Worm (Caenorhabditis elegans) whole organism, late embryonic: Measurements from ENCODE around the gene cyp-34A10.

Experiments used
- ceh-45 ChIP-seq: fragments of 200-800 bp; sonication (Bioruptor generic); IDR thresholded peaks from 2 replicates; pipeline ENCODE4 v1.3.6; 2022; ENCODE audit warnings: missing genetic modification reagents, missing genetic modification characterization, missing compliant biosample characterization
- ceh-6 ChIP-seq: fragments of 200-800 bp; sonication (Bioruptor generic); optimal IDR thresholded peaks from 2 replicates; lab custom pipeline; 2018; ENCODE audit warnings: mild to moderate bottlenecking, missing genetic modification characterization, missing compliant biosample characterization
- elt-2 ChIP-seq: sonication (generic microtip); optimal IDR thresholded peaks from 2 replicates; lab custom pipeline; 2016; ENCODE audit warnings: missing genetic modification reagents, missing genetic modification characterization, missing compliant biosample characterization
- hlh-13 ChIP-seq: fragments of 200-800 bp; sonication (Bioruptor generic); optimal IDR thresholded peaks from 2 replicates; lab custom pipeline; 2018; ENCODE audit warnings: mild to moderate bottlenecking, missing genetic modification characterization, missing compliant biosample characterization
- hlh-15 ChIP-seq: sonication (generic microtip); optimal IDR thresholded peaks from 2 replicates; lab custom pipeline; 2016; ENCODE audit warnings: missing genetic modification characterization, missing compliant biosample characterization
- hlh-30 ChIP-seq: sonication (generic microtip); optimal IDR thresholded peaks from 2 replicates; lab custom pipeline; 2017; ENCODE audit warnings: antibody characterized with exemption, missing genetic modification characterization, missing compliant biosample characterization; ENCODE audit not compliant: insufficient read depth
- hlh-8 ChIP-seq: sonication (generic microtip); optimal IDR thresholded peaks from 2 replicates; lab custom pipeline; 2016; ENCODE audit warnings: missing genotype, missing genetic modification characterization, missing compliant biosample characterization
- madf-2 ChIP-seq: sonication (generic microtip); optimal IDR thresholded peaks from 2 replicates; lab custom pipeline; 2017; ENCODE audit warnings: missing genetic modification characterization, missing compliant biosample characterization
- nfya-1 ChIP-seq: sonication (generic microtip); optimal IDR thresholded peaks from 2 replicates; lab custom pipeline; 2017; ENCODE audit warnings: missing genetic modification characterization, mild to moderate bottlenecking, missing compliant biosample characterization, antibody characterized with exemption, moderate library complexity
- nhr-11 ChIP-seq: fragments of 150-350 bp; optimal IDR thresholded peaks from 2 replicates; lab custom pipeline; 2014; ENCODE audit warnings: missing biosample characterization, missing genetic modification characterization
- pax-1 ChIP-seq: fragments of 150-350 bp; optimal IDR thresholded peaks from 2 replicates; lab custom pipeline; 2014; ENCODE audit warnings: missing biosample characterization, missing genetic modification characterization

cyp-34A10 gene

ce11 chrV:3921635-3922034 lies 51.2 kb downstream of the cyp-34A10 start, which contains the start of gene srx-65:
srx-65 (plus strand) TSS chrV:3921935.
- TF ChIP-seq ceh-45 (no peak), madf-2 (no peak), nfya-1 (tag; lab: Kevin White, UChicago) (no peak), hlh-30 (no peak), hlh-13 (GFP tag; lab: Kevin White, UChicago) (no peak), elt-2 (no peak), pax-1 (no peak), nhr-11 (tag; lab: Kevin White, UChicago) (no peak), hlh-8 (tag; lab: Kevin White, UChicago) (no peak), ceh-6 (GFP tag; lab: Kevin White, UChicago) (no peak), hlh-15 (tag; lab: Kevin White, UChicago) (no peak)
